Worm (Caenorhabditis elegans): ENCODE data around the gene srv-13.

Gene srv-13

ce11 chrIV:6443018-6443417, 38.0 kb downstream of the srv-13 start:
- TF ChIP-seq nhr-12 (tag; optimal IDR thresholded peaks at IDR 0.05) (no peak), elt-2 (tag; optimal IDR thresholded peaks at IDR 0.05) (peak; percentile 33), pqm-1 (tag; optimal IDR thresholded peaks at IDR 0.05) (peak; percentile 69)

ce11 chrIV:6457472-6457871, 52.5 kb downstream of the srv-13 start, which contains the start of gene lgc-10:
TSS of gene lgc-10 (minus strand) at chrIV:6457572.
- no peak for TF ChIP-seq egl-5 (tag; optimal IDR thresholded peaks at IDR 0.05)
- no peak for TF ChIP-seq aly-2 (tag; optimal IDR thresholded peaks at IDR 0.05)
- TF ChIP-seq ama-1 (optimal IDR thresholded peaks at IDR 0.05): no peak
- TF ChIP-seq mml-1 (tag; optimal IDR thresholded peaks at IDR 0.05): no peak
- no peak for TF ChIP-seq ceh-28 (tag; optimal IDR thresholded peaks at IDR 0.05)
- no peak for TF ChIP-seq ceh-16 (tag; optimal IDR thresholded peaks at IDR 0.05)
- no peak for TF ChIP-seq nhr-67 (tag; optimal IDR thresholded peaks at IDR 0.05)
- no peak for TF ChIP-seq nhr-77 (tag; optimal IDR thresholded peaks at IDR 0.05)
- no peak for TF ChIP-seq zag-1 (tag; optimal IDR thresholded peaks at IDR 0.05)
- TF ChIP-seq skn-1 (tag; optimal IDR thresholded peaks at IDR 0.05): no peak
- TF ChIP-seq daf-12 (tag; optimal IDR thresholded peaks at IDR 0.05): no peak
- TF ChIP-seq ceh-9 (tag; optimal IDR thresholded peaks at IDR 0.05): no peak
- no peak for TF ChIP-seq fos-1 (tag; optimal IDR thresholded peaks at IDR 0.05)
- no peak for TF ChIP-seq hmg-11 (tag; optimal IDR thresholded peaks at IDR 0.05)
- no peak for TF ChIP-seq snpc-4 (tag; optimal IDR thresholded peaks at IDR 0.05)
- TF ChIP-seq ZK546.5 (tag; optimal IDR thresholded peaks at IDR 0.05): no peak
- TF ChIP-seq nhr-76 (tag; optimal IDR thresholded peaks at IDR 0.05): no peak
